Worm (Caenorhabditis elegans): ENCODE measurements around the gene fipr-3.

DNA sequence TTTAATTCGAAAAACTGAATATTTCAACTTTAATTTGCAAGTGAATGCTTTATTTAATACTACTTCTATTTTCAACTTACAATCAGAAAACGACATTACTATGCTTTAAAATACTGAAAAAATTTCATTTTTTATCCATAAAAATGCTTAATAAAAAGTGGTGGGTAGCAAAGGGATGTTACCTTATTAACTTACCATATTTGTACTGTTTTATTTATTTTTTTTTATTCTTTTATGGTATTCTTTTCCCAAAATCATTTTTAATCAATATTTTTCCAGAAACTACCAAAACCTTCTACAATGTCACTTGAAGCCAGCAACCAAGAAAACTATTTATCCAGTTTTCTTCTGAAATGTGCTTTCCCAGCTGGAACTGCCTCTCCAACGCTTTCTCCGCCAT, 40.3 kb upstream of the fipr-3 start, which contains the start of gene Y60A9.3:
- no peak for TF ChIP-seq him-1 (tag; optimal IDR thresholded peaks at IDR 0.05)
- TF ChIP-seq W03F9.2 (tag; optimal IDR thresholded peaks at IDR 0.05): no peak
